Worm (Caenorhabditis elegans) whole organism, late embryonic: ENCODE data around the gene Y73B6BL.288.

ENCODE experiments used
- C38D4.7 ChIP-seq: fragments of 200-800 bp; sonication (Bioruptor generic); optimal IDR thresholded peaks from 2 replicates; lab custom pipeline; 2018; ENCODE audit warnings: mild to moderate bottlenecking, missing genetic modification characterization, moderate library complexity, missing compliant biosample characterization
- ama-1 ChIP-seq: fragments of 150-350 bp; optimal IDR thresholded peaks from 2 replicates; lab custom pipeline; 2014
- ceh-14 ChIP-seq: sonication (generic microtip); optimal IDR thresholded peaks from 2 replicates; lab custom pipeline; 2016; ENCODE audit warnings: missing genotype, missing genetic modification characterization, missing compliant biosample characterization
- ceh-24 ChIP-seq: sonication (generic microtip); optimal IDR thresholded peaks from 2 replicates; lab custom pipeline; 2016; ENCODE audit warnings: mild to moderate bottlenecking, missing genetic modification characterization, missing compliant biosample characterization
- nhr-11 ChIP-seq: fragments of 150-350 bp; optimal IDR thresholded peaks from 2 replicates; lab custom pipeline; 2014; ENCODE audit warnings: missing biosample characterization, missing genetic modification characterization
- ref-2 ChIP-seq: sonication (generic microtip); optimal IDR thresholded peaks from 2 replicates; lab custom pipeline; 2016; ENCODE audit warnings: missing genetic modification characterization, missing compliant biosample characterization

DNA sequence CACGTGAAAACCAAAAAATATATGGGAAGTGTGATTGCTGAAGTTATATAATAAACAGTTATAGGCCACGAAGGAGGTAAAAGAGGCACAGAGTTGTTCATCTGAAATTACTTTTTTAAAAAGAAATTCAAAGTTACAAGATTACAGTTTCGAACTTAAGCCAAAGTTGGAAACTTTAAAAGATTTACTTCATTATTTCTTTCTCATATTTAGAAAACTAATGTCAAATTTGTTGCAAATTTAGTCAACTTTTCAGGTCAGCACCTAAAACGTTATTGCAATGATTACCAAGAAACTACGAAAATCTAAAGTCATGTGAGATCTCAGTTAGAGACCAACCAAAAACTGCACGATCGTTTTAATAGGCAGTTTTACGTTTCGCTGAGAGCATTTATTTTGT lies 38.7 kb downstream of the Y73B6BL.288 start, which contains the start of gene srv-25:
- TF ChIP-seq ceh-14 (tag; lab: Kevin White, UChicago) (no peak), C38D4.7 (GFP tag; lab: Kevin White, UChicago) (no peak), nhr-11 (tag; lab: Kevin White, UChicago) (no peak), ref-2 (tag; lab: Kevin White, UChicago) (no peak), ceh-24 (tag; lab: Kevin White, UChicago) (no peak), ama-1 (lab: Kevin White, UChicago) (no peak)
